Fruit fly (Drosophila melanogaster) whole organism, embryonic: ENCODE data around the gene CG9240.

Experiments used
- Atf-2 ChIP-seq: fragments of 200-800 bp; sonication (Bioruptor generic); optimal IDR thresholded peaks from 2 replicates; lab custom pipeline; 2016; ENCODE audit warnings: missing biosample characterization, missing genetic modification characterization
- CG10654 ChIP-seq: fragments of 200-800 bp; sonication (Bioruptor generic); optimal IDR thresholded peaks from 2 replicates; lab custom pipeline; 2016; ENCODE audit warnings: missing biosample characterization, missing genetic modification characterization
- CG11247 ChIP-seq: fragments of 200-800 bp; sonication (Bioruptor generic); IDR thresholded peaks from 2 replicates; pipeline ENCODE4 v1.3.6; 2022; ENCODE audit warnings: missing biosample characterization, missing genetic modification characterization
- CG11696 ChIP-seq: fragments of 200-800 bp; sonication (Bioruptor generic); IDR thresholded peaks from 2 replicates; pipeline ENCODE4 v1.3.6; 2022; ENCODE audit warnings: missing biosample characterization, missing genetic modification characterization
- CG12155 ChIP-seq: fragments of 200-800 bp; sonication (Bioruptor generic); optimal IDR thresholded peaks from 3 replicates; lab custom pipeline; 2016; ENCODE audit warnings: missing biosample characterization, missing genetic modification characterization
- CG13123 ChIP-seq: fragments of 200-800 bp; sonication (Bioruptor generic); optimal IDR thresholded peaks from 2 replicates; lab custom pipeline; 2016; ENCODE audit warnings: missing biosample characterization, missing genetic modification characterization
- CG13775 ChIP-seq: fragments of 200-800 bp; sonication (Bioruptor generic); optimal IDR thresholded peaks from 3 replicates; lab custom pipeline; 2017; ENCODE audit warnings: missing biosample characterization, mild to moderate bottlenecking, missing genetic modification characterization
- CG14014 ChIP-seq: fragments of 200-800 bp; sonication (Bioruptor generic); IDR thresholded peaks from 2 replicates; pipeline ENCODE4 v1.3.6; 2022; ENCODE audit warnings: missing biosample characterization, missing genetic modification characterization
- CG14667 ChIP-seq: fragments of 200-800 bp; sonication (Bioruptor generic); IDR thresholded peaks from 2 replicates; pipeline ENCODE4 v1.3.6; 2022; ENCODE audit warnings: missing biosample characterization, missing genetic modification characterization
- CG15696 ChIP-seq: fragments of 200-800 bp; sonication (Bioruptor generic); optimal IDR thresholded peaks from 2 replicates; lab custom pipeline; 2019; ENCODE audit warnings: missing biosample characterization, mild to moderate bottlenecking, missing genetic modification characterization, moderate library complexity
- CG1603 ChIP-seq: fragments of 200-800 bp; sonication (Bioruptor generic); optimal IDR thresholded peaks from 2 replicates; lab custom pipeline; 2019; ENCODE audit warnings: missing biosample characterization, mild to moderate bottlenecking, missing genetic modification characterization, moderate library complexity
- CG17328 ChIP-seq: fragments of 200-800 bp; sonication (Bioruptor generic); IDR thresholded peaks from 2 replicates; pipeline ENCODE4 v1.3.6; 2022; ENCODE audit warnings: missing biosample characterization, missing genetic modification characterization
- CG30403 ChIP-seq: fragments of 200-800 bp; sonication (Bioruptor generic); optimal IDR thresholded peaks from 3 replicates; lab custom pipeline; 2016; ENCODE audit warnings: missing biosample characterization, missing genetic modification characterization
- CG30431 ChIP-seq: fragments of 200-800 bp; sonication (Bioruptor generic); optimal IDR thresholded peaks from 2 replicates; lab custom pipeline; 2017; ENCODE audit warnings: missing biosample characterization, missing genetic modification characterization
- CG31224 ChIP-seq: fragments of 200-800 bp; sonication (Bioruptor generic); IDR thresholded peaks from 2 replicates; pipeline ENCODE4 v1.3.6; 2022; ENCODE audit warnings: missing biosample characterization, missing genetic modification characterization
- CG3847 ChIP-seq: fragments of 200-800 bp; sonication (Bioruptor generic); IDR thresholded peaks from 2 replicates; pipeline ENCODE4 v1.3.6; 2022; ENCODE audit warnings: missing biosample characterization, missing genetic modification characterization
- CG4707 ChIP-seq: fragments of 200-800 bp; sonication (Bioruptor generic); optimal IDR thresholded peaks from 2 replicates; lab custom pipeline; 2018; ENCODE audit warnings: missing biosample characterization, mild to moderate bottlenecking, missing genetic modification characterization, moderate library complexity
- CG6175 ChIP-seq: fragments of 200-800 bp; sonication (Bioruptor generic); IDR thresholded peaks from 3 replicates; pipeline ENCODE4 v1.3.6; 2022; ENCODE audit warnings: missing biosample characterization, missing genetic modification characterization
- CG6813 ChIP-seq: fragments of 200-800 bp; sonication (Bioruptor generic); optimal IDR thresholded peaks from 2 replicates; lab custom pipeline; 2017; ENCODE audit warnings: missing biosample characterization, missing genetic modification characterization, mild to moderate bottlenecking, moderate library complexity, missing genetic modification reagents
- CG7271 ChIP-seq: fragments of 200-800 bp; sonication (Bioruptor generic); optimal IDR thresholded peaks from 2 replicates; lab custom pipeline; 2018; ENCODE audit warnings: missing biosample characterization, mild to moderate bottlenecking, missing genetic modification characterization, moderate library complexity
- CG7556 ChIP-seq: fragments of 200-800 bp; sonication (Bioruptor generic); optimal IDR thresholded peaks from 2 replicates; lab custom pipeline; 2017; ENCODE audit warnings: missing biosample characterization, mild to moderate bottlenecking, missing genetic modification characterization
- CG7963 ChIP-seq: fragments of 200-800 bp; sonication (Bioruptor generic); IDR thresholded peaks from 3 replicates; pipeline ENCODE4 v1.3.6; 2022; ENCODE audit warnings: missing biosample characterization, missing genetic modification characterization; ENCODE audit not compliant: partially characterized antibody
- CG7987 ChIP-seq: fragments of 200-800 bp; sonication (Bioruptor generic); optimal IDR thresholded peaks from 2 replicates; lab custom pipeline; 2018; ENCODE audit warnings: missing biosample characterization, mild to moderate bottlenecking, missing genetic modification characterization, moderate library complexity
- CG8089 ChIP-seq: fragments of 200-800 bp; sonication (Bioruptor generic); optimal IDR thresholded peaks from 3 replicates; lab custom pipeline; 2016; ENCODE audit warnings: missing biosample characterization, missing genetic modification characterization
- CG8281 ChIP-seq: fragments of 200-800 bp; sonication (Bioruptor generic); optimal IDR thresholded peaks from 2 replicates; lab custom pipeline; 2018; ENCODE audit warnings: missing biosample characterization, mild to moderate bottlenecking, missing genetic modification characterization, moderate library complexity
- CG9727 ChIP-seq: fragments of 200-800 bp; sonication (Bioruptor generic); optimal IDR thresholded peaks from 3 replicates; lab custom pipeline; 2017; ENCODE audit warnings: missing biosample characterization, mild to moderate bottlenecking, missing genetic modification characterization
- HmgD ChIP-seq: fragments of 200-800 bp; sonication (Bioruptor generic); optimal IDR thresholded peaks from 3 replicates; lab custom pipeline; 2016; ENCODE audit warnings: missing biosample characterization, missing genetic modification characterization
- MBD-R2 ChIP-seq: fragments of 200-800 bp; sonication (Bioruptor generic); IDR thresholded peaks from 2 replicates; pipeline ENCODE4 v1.3.6; 2022; ENCODE audit warnings: missing biosample characterization, missing genetic modification characterization
- Mes4 ChIP-seq: fragments of 200-800 bp; sonication (Bioruptor generic); optimal IDR thresholded peaks from 2 replicates; lab custom pipeline; 2016; ENCODE audit warnings: missing biosample characterization, missing genetic modification characterization
- NFAT ChIP-seq: fragments of 200-800 bp; sonication (Bioruptor generic); IDR thresholded peaks from 2 replicates; pipeline ENCODE4 v1.3.6; 2022; ENCODE audit warnings: missing biosample characterization, missing genetic modification characterization
- Optix ChIP-seq: fragments of 200-800 bp; sonication (Bioruptor generic); IDR thresholded peaks from 3 replicates; pipeline ENCODE4 v1.3.6; 2022; ENCODE audit warnings: missing biosample characterization, missing genetic modification characterization
- Rfx ChIP-seq: fragments of 200-800 bp; sonication (Bioruptor generic); IDR thresholded peaks from 2 replicates; pipeline ENCODE4 v1.3.6; 2022; ENCODE audit warnings: missing biosample characterization, missing genetic modification characterization
- Rx ChIP-seq: fragments of 200-800 bp; sonication (Bioruptor generic); IDR thresholded peaks from 2 replicates; pipeline ENCODE4 v1.3.6; 2022; ENCODE audit warnings: missing biosample characterization, missing genetic modification characterization
- Sin3A ChIP-seq: fragments of >200 bp; optimal IDR thresholded peaks from 2 replicates; lab custom pipeline; 2018
- Six4 ChIP-seq: fragments of 200-800 bp; sonication (Bioruptor generic); optimal IDR thresholded peaks from 2 replicates; lab custom pipeline; 2016; ENCODE audit warnings: missing biosample characterization, missing genetic modification characterization
- Sry-β ChIP-seq: fragments of 200-800 bp; sonication (Bioruptor generic); optimal IDR thresholded peaks from 2 replicates; lab custom pipeline; 2018; ENCODE audit warnings: missing biosample characterization, mild to moderate bottlenecking, missing genetic modification characterization, moderate library complexity
- btn ChIP-seq: fragments of 200-800 bp; sonication (Bioruptor generic); optimal IDR thresholded peaks from 2 replicates; lab custom pipeline; 2016; ENCODE audit warnings: missing biosample characterization, missing genetic modification characterization
- cad ChIP-seq: fragments of >200 bp; optimal IDR thresholded peaks from 2 replicates; lab custom pipeline; 2017; ENCODE audit warnings: missing biosample characterization, missing genetic modification characterization
- chn ChIP-seq: fragments of 200-800 bp; sonication (Bioruptor generic); optimal IDR thresholded peaks from 2 replicates; lab custom pipeline; 2016; ENCODE audit warnings: missing biosample characterization, missing genetic modification characterization
- crol ChIP-seq: fragments of 200-800 bp; sonication (Bioruptor generic); IDR thresholded peaks from 2 replicates; pipeline ENCODE4 v1.3.6; 2022; ENCODE audit warnings: missing biosample characterization, missing genetic modification characterization
- org-1 ChIP-seq: fragments of 200-800 bp; sonication (Bioruptor generic); optimal IDR thresholded peaks from 2 replicates; lab custom pipeline; 2017; ENCODE audit warnings: missing biosample characterization, missing genetic modification characterization
- otp ChIP-seq: fragments of 200-800 bp; sonication (Bioruptor generic); IDR thresholded peaks from 3 replicates; pipeline ENCODE4, ENCODE4 v1.3.6; 2022; ENCODE audit warnings: missing biosample characterization, missing genetic modification characterization
- pfk ChIP-seq: fragments of 200-800 bp; sonication (Bioruptor generic); optimal IDR thresholded peaks from 2 replicates; lab custom pipeline; 2018; ENCODE audit warnings: missing biosample characterization, mild to moderate bottlenecking, missing genetic modification characterization, moderate library complexity
- prd ChIP-seq, 3 experiments: fragments of >200 bp in 2 of 3; fragments of 200-800 bp in 1 of 3; sonication (Bioruptor generic) in 1 of 3; optimal IDR thresholded peaks in 2 of 3; IDR thresholded peaks in 1 of 3; 2 replicates in 2 of 3; 3 replicates in 1 of 3; pipeline versions ENCODE4 v1.3.6 to Lab custom; 2017 to 2022; ENCODE audit warnings: missing biosample characterization in 1 of 3, missing genetic modification characterization in 1 of 3
- sc ChIP-seq, 3 experiments: fragments of >200 bp in 2 of 3; fragments of 200-800 bp in 1 of 3; sonication (Bioruptor generic) in 1 of 3; optimal IDR thresholded peaks; 2 replicates in 2 of 3; 3 replicates in 1 of 3; lab custom pipeline; 2017; ENCODE audit warnings: mild to moderate bottlenecking in 1 of 3, missing biosample characterization in 1 of 3, missing genetic modification characterization in 1 of 3, missing genetic modification reagents in 1 of 3
- sim ChIP-seq: fragments of 200-800 bp; sonication (Bioruptor generic); IDR thresholded peaks from 2 replicates; pipeline ENCODE4 v1.3.6; 2022; ENCODE audit warnings: missing biosample characterization, missing genetic modification characterization
- so ChIP-seq: fragments of 200-800 bp; sonication (Bioruptor generic); IDR thresholded peaks from 3 replicates; pipeline ENCODE4 v1.3.6; 2022; ENCODE audit warnings: missing biosample characterization, missing genetic modification characterization
- tgo ChIP-seq: fragments of 200-800 bp; sonication (Bioruptor generic); IDR thresholded peaks from 3 replicates; pipeline ENCODE4 v1.3.6; 2022; ENCODE audit warnings: missing biosample characterization, missing genetic modification characterization
- tio ChIP-seq: fragments of 200-800 bp; sonication (Bioruptor generic); optimal IDR thresholded peaks from 2 replicates; lab custom pipeline; 2017; ENCODE audit warnings: missing biosample characterization, missing genetic modification characterization, inconsistent platforms
- vvl ChIP-seq: fragments of 200-800 bp; sonication (Bioruptor generic); IDR thresholded peaks from 2 replicates; pipeline ENCODE4 v1.3.6; 2022; ENCODE audit warnings: missing biosample characterization, missing genetic modification characterization
- yki ChIP-seq: fragments of >200 bp; optimal IDR thresholded peaks from 3 replicates; lab custom pipeline; 2018
- zf30C ChIP-seq: fragments of 200-800 bp; sonication (Bioruptor generic); optimal IDR thresholded peaks from 3 replicates; lab custom pipeline; 2018; ENCODE audit warnings: missing biosample characterization, mild to moderate bottlenecking, missing genetic modification characterization

CG9240 gene

dm6 chrX:15733995-15734394, 32.9 kb upstream of the CG9240 start, which contains the start of the genes CG12379 and MagR (continued):
- TF ChIP-seq Sin3A (peak; percentile 58), zf30C (GFP tag; lab: Kevin White, UChicago) (no peak), CG31224 (GFP tag; lab: Robert Waterston, UW) (peak; percentile 49; the same call in 1 of the 2 replicates), pfk (GFP tag; lab: Kevin White, UChicago) (no peak), CG17328 (GFP tag; lab: Robert Waterston, UW) (no peak), Rfx (GFP tag; lab: Robert Waterston, UW) (peak; percentile 72), CG14014 (peak; percentile 36; the same call in 1 of the 2 replicates), Six4 (GFP tag; lab: Kevin White, UChicago) (peak; percentile 3), CG14667 (GFP tag; lab: Robert Waterston, UW) (no peak), otp (GFP tag; lab: Robert Waterston, UW) (no peak), Mes4 (GFP tag; lab: Kevin White, UChicago) (peak; percentile 25), CG11247 (GFP tag; lab: Robert Waterston, UW) (no peak), vvl (GFP tag; lab: Robert Waterston, UW) (no peak; the same call in 1 of the 2 replicates), CG30403 (peak; percentile 74), prd (optimal IDR thresholded peaks at IDR 0.05; lab: Kevin White, UChicago) (no peak), prd (GFP tag; IDR thresholded peaks at IDR 0.05; lab: Robert Waterston, UW) (peak; percentile 70), chn (GFP tag; lab: Kevin White, UChicago) (peak; percentile 56), CG10654 (GFP tag; lab: Kevin White, UChicago) (no peak), CG30431 (GFP tag; lab: Kevin White, UChicago) (no peak), CG1603 (tag; lab: Kevin White, UChicago) (peak; percentile 57), HmgD (GFP tag; lab: Kevin White, UChicago) (peak; percentile 9), CG8281 (no peak), CG8089 (GFP tag; lab: Kevin White, UChicago) (no peak), sim (GFP tag; lab: Robert Waterston, UW) (no peak), CG7271 (tag; lab: Kevin White, UChicago) (no peak), CG7556 (GFP tag; lab: Kevin White, UChicago) (no peak), so (GFP tag; lab: Robert Waterston, UW) (no peak), CG9727 (GFP tag; lab: Kevin White, UChicago) (peak; percentile 64), CG6175 (GFP tag; lab: Robert Waterston, UW) (no peak), CG13775 (peak; percentile 59), NFAT (peak; percentile 39; the same call in 1 of the 2 replicates), MBD-R2 (GFP tag; lab: Robert Waterston, UW) (peak; percentile 48; the same call in 1 of the 2 replicates), CG7963 (GFP tag; lab: Robert Waterston, UW) (peak; percentile 60), crol (no peak), Atf-2 (GFP tag; lab: Kevin White, UChicago) (peak; percentile 57), CG11696 (no peak), cad (GFP tag; lab: Kevin White, UChicago) (no peak), CG4707 (GFP tag; lab: Kevin White, UChicago) (no peak), Rx (GFP tag; lab: Robert Waterston, UW) (no peak), CG13123 (GFP tag; lab: Kevin White, UChicago) (no peak), sc (optimal IDR thresholded peaks at IDR 0.05; lab: Kevin White, UChicago) (no peak), sc (GFP tag; optimal IDR thresholded peaks at IDR 0.05; lab: Kevin White, UChicago) (no peak), btn (no peak), tgo (GFP tag; lab: Robert Waterston, UW) (peak; percentile 42; the same call in 1 of the 3 replicates), CG15696 (peak; percentile 59), yki (lab: Kevin White, UChicago) (no peak), Optix (GFP tag; lab: Robert Waterston, UW) (no peak), Sry-β (GFP tag; lab: Kevin White, UChicago) (peak; percentile 87), org-1 (GFP tag; lab: Kevin White, UChicago) (no peak), CG6813 (no peak), CG7987 (GFP tag; lab: Kevin White, UChicago) (peak; percentile 19), CG3847 (GFP tag; lab: Robert Waterston, UW) (peak; percentile 71), CG12155 (GFP tag; lab: Kevin White, UChicago) (no peak), tio (no peak)
